Fruit fly (Drosophila melanogaster) whole organism, embryonic: ENCODE results near the gene firl.

Source experiments
- Antp ChIP-seq: fragments of 200-800 bp; sonication (Bioruptor generic); optimal IDR thresholded peaks from 3 replicates; lab custom pipeline; 2016; ENCODE audit warnings: missing biosample characterization, missing genetic modification characterization
- Bgb ChIP-seq: fragments of 200-800 bp; sonication (Bioruptor generic); IDR thresholded peaks from 2 replicates; pipeline ENCODE4 v1.3.6; 2022; ENCODE audit warnings: missing biosample characterization, missing genetic modification characterization; ENCODE audit not compliant: partially characterized antibody
- CG10274 ChIP-seq: fragments of 200-800 bp; sonication (Bioruptor generic); optimal IDR thresholded peaks from 3 replicates; lab custom pipeline; 2017; ENCODE audit warnings: missing biosample characterization, mild to moderate bottlenecking, missing genetic modification characterization
- CG10366 ChIP-seq: fragments of 200-800 bp; sonication (Bioruptor generic); IDR thresholded peaks from 2 replicates; pipeline ENCODE4 v1.3.6; 2022; ENCODE audit warnings: missing biosample characterization, missing genetic modification characterization
- CG12659 ChIP-seq: fragments of 200-800 bp; sonication (Bioruptor generic); optimal IDR thresholded peaks from 3 replicates; lab custom pipeline; 2017; ENCODE audit warnings: mild to moderate bottlenecking, missing biosample characterization, missing genetic modification reagents, missing genetic modification characterization
- CG13287 ChIP-seq: fragments of 200-800 bp; sonication (Bioruptor generic); IDR thresholded peaks from 2 replicates; pipeline ENCODE4 v1.3.6; 2022; ENCODE audit warnings: missing biosample characterization, missing genetic modification characterization; ENCODE audit not compliant: partially characterized antibody
- CG15514 ChIP-seq: fragments of 200-800 bp; sonication (Bioruptor generic); optimal IDR thresholded peaks from 3 replicates; lab custom pipeline; 2017; ENCODE audit warnings: missing biosample characterization, missing genetic modification characterization, mild to moderate bottlenecking, moderate library complexity, missing genetic modification reagents
- CG15696 ChIP-seq: fragments of 200-800 bp; sonication (Bioruptor generic); optimal IDR thresholded peaks from 2 replicates; lab custom pipeline; 2019; ENCODE audit warnings: missing biosample characterization, mild to moderate bottlenecking, missing genetic modification characterization, moderate library complexity
- CG1602 ChIP-seq: fragments of 200-800 bp; sonication (Bioruptor generic); optimal IDR thresholded peaks from 3 replicates; lab custom pipeline; 2016; ENCODE audit warnings: missing biosample characterization, missing genetic modification characterization
- CG17186 ChIP-seq: fragments of 200-800 bp; sonication (Bioruptor generic); optimal IDR thresholded peaks from 3 replicates; lab custom pipeline; 2017; ENCODE audit warnings: missing biosample characterization, missing genetic modification reagents, missing genetic modification characterization
- CG18764 ChIP-seq: fragments of 200-800 bp; sonication (Bioruptor generic); optimal IDR thresholded peaks from 3 replicates; lab custom pipeline; 2016; ENCODE audit warnings: missing biosample characterization, missing genetic modification characterization
- CG2129 ChIP-seq: fragments of 200-800 bp; sonication (Bioruptor generic); IDR thresholded peaks from 2 replicates; pipeline ENCODE4 v1.3.6; 2022; ENCODE audit warnings: missing biosample characterization, missing genetic modification characterization; ENCODE audit not compliant: partially characterized antibody
- CG32532 ChIP-seq: fragments of 200-800 bp; sonication (Bioruptor generic); IDR thresholded peaks from 2 replicates; pipeline ENCODE4 v1.3.6; 2022; ENCODE audit warnings: missing biosample characterization, missing genetic modification characterization
- CG3838 ChIP-seq: fragments of 200-800 bp; sonication (Bioruptor generic); optimal IDR thresholded peaks from 3 replicates; lab custom pipeline; 2016; ENCODE audit warnings: missing biosample characterization, missing genetic modification characterization
- CG4404 ChIP-seq: fragments of 200-800 bp; sonication (Bioruptor generic); IDR thresholded peaks from 2 replicates; pipeline ENCODE4 v1.3.6; 2022; ENCODE audit warnings: missing biosample characterization, missing genetic modification characterization
- CG7271 ChIP-seq: fragments of 200-800 bp; sonication (Bioruptor generic); optimal IDR thresholded peaks from 2 replicates; lab custom pipeline; 2018; ENCODE audit warnings: missing biosample characterization, mild to moderate bottlenecking, missing genetic modification characterization, moderate library complexity
- CG8290 ChIP-seq, 3 experiments: fragments of 200-800 bp; sonication (Bioruptor generic); optimal IDR thresholded peaks; 2 replicates each; lab custom pipeline; 2016 to 2019; ENCODE audit warnings: missing biosample characterization in 3 of 3, missing genetic modification characterization in 3 of 3, mild to moderate bottlenecking in 2 of 3, moderate library complexity in 1 of 3
- Chrac-16 ChIP-seq: fragments of 200-800 bp; sonication (Bioruptor generic); optimal IDR thresholded peaks from 3 replicates; lab custom pipeline; 2016; ENCODE audit warnings: missing biosample characterization, missing genetic modification characterization
- CoRest ChIP-seq: fragments of 200-800 bp; sonication (Bioruptor generic); optimal IDR thresholded peaks from 3 replicates; lab custom pipeline; 2018; ENCODE audit warnings: missing biosample characterization, mild to moderate bottlenecking, missing genetic modification characterization, moderate library complexity
- D19A ChIP-seq: fragments of 200-800 bp; optimal IDR thresholded peaks from 3 replicates; lab custom pipeline; 2019; ENCODE audit warnings: missing biosample characterization, mild to moderate bottlenecking, missing genetic modification characterization, moderate library complexity
- Elba2 ChIP-seq: fragments of 200-800 bp; sonication (Bioruptor generic); optimal IDR thresholded peaks from 3 replicates; lab custom pipeline; 2016; ENCODE audit warnings: missing biosample characterization, missing genetic modification characterization
- HHEX ChIP-seq: fragments of 200-800 bp; sonication (Bioruptor generic); optimal IDR thresholded peaks from 3 replicates; lab custom pipeline; 2017; ENCODE audit warnings: missing biosample characterization, mild to moderate bottlenecking, missing genetic modification characterization, missing genetic modification reagents
- HLH4C ChIP-seq: fragments of 200-800 bp; sonication (Bioruptor generic); IDR thresholded peaks from 3 replicates; pipeline ENCODE4 v1.3.6; 2022; ENCODE audit warnings: missing biosample characterization, missing genetic modification characterization; ENCODE audit not compliant: partially characterized antibody
- HLH54F ChIP-seq: fragments of 200-800 bp; sonication (Bioruptor generic); optimal IDR thresholded peaks from 3 replicates; lab custom pipeline; 2016; ENCODE audit warnings: missing biosample characterization, missing genetic modification characterization
- HmgZ ChIP-seq: fragments of 200-800 bp; sonication (Bioruptor generic); optimal IDR thresholded peaks from 2 replicates; lab custom pipeline; 2018; ENCODE audit warnings: missing biosample characterization, mild to moderate bottlenecking, missing genetic modification characterization
- Hmx ChIP-seq: fragments of 200-800 bp; sonication (Bioruptor generic); optimal IDR thresholded peaks from 2 replicates; lab custom pipeline; 2016; ENCODE audit warnings: missing biosample characterization, missing genetic modification characterization
- MESR4 ChIP-seq: fragments of 200-800 bp; sonication (Bioruptor generic); optimal IDR thresholded peaks from 2 replicates; lab custom pipeline; 2018; ENCODE audit warnings: missing biosample characterization, mild to moderate bottlenecking, missing genetic modification characterization, moderate library complexity
- Meics ChIP-seq: fragments of 200-800 bp; sonication (Bioruptor generic); optimal IDR thresholded peaks from 2 replicates; lab custom pipeline; 2017; ENCODE audit warnings: missing biosample characterization, mild to moderate bottlenecking, missing genetic modification characterization
- Nf-YA ChIP-seq: fragments of 200-800 bp; sonication (Bioruptor generic); IDR thresholded peaks from 2 replicates; pipeline ENCODE4 v1.3.6; 2022; ENCODE audit warnings: missing biosample characterization, missing genetic modification characterization
- Rfx ChIP-seq: fragments of 200-800 bp; sonication (Bioruptor generic); IDR thresholded peaks from 2 replicates; pipeline ENCODE4 v1.3.6; 2022; ENCODE audit warnings: missing biosample characterization, missing genetic modification characterization
- Sin3A ChIP-seq: fragments of >200 bp; optimal IDR thresholded peaks from 2 replicates; lab custom pipeline; 2018
- Sry-δ ChIP-seq: fragments of 200-800 bp; sonication (Bioruptor generic); optimal IDR thresholded peaks from 2 replicates; lab custom pipeline; 2016; ENCODE audit warnings: missing biosample characterization, missing genetic modification characterization
- Stat92E ChIP-seq, 3 experiments: fragments of >200 bp in 2 of 3; fragments of 200-800 bp in 1 of 3; sonication (Bioruptor generic) in 1 of 3; optimal IDR thresholded peaks; 2 replicates each; lab custom pipeline; 2017 to 2019; ENCODE audit warnings: missing biosample characterization in 3 of 3, missing genetic modification characterization in 3 of 3, mild to moderate bottlenecking in 1 of 3, moderate library complexity in 1 of 3
- bcd ChIP-seq: fragments of 200-800 bp; sonication (Bioruptor generic); optimal IDR thresholded peaks from 2 replicates; lab custom pipeline; 2017; ENCODE audit warnings: missing biosample characterization, mild to moderate bottlenecking, missing genetic modification characterization
- cg ChIP-seq: fragments of 200-800 bp; sonication (Bioruptor generic); optimal IDR thresholded peaks from 3 replicates; lab custom pipeline; 2019; ENCODE audit warnings: missing biosample characterization, mild to moderate bottlenecking, missing genetic modification characterization, moderate library complexity
- fru ChIP-seq: fragments of >200 bp; optimal IDR thresholded peaks from 2 replicates; lab custom pipeline; 2017
- fu2 ChIP-seq: fragments of 200-800 bp; sonication (Bioruptor generic); optimal IDR thresholded peaks from 2 replicates; lab custom pipeline; 2016; ENCODE audit warnings: missing biosample characterization, missing genetic modification characterization
- gro ChIP-seq: fragments of 200-800 bp; sonication (Bioruptor generic); optimal IDR thresholded peaks from 2 replicates; lab custom pipeline; 2016; ENCODE audit warnings: missing biosample characterization, missing genetic modification characterization
- knrl ChIP-seq: fragments of 200-800 bp; sonication (Bioruptor generic); IDR thresholded peaks from 3 replicates; pipeline ENCODE4 v1.3.6; 2022; ENCODE audit warnings: missing biosample characterization, missing genetic modification characterization; ENCODE audit not compliant: partially characterized antibody
- maf-S ChIP-seq: fragments of 200-800 bp; sonication (Bioruptor generic); optimal IDR thresholded peaks from 2 replicates; lab custom pipeline; 2016; ENCODE audit warnings: missing biosample characterization, missing genetic modification characterization
- onecut ChIP-seq: fragments of 200-800 bp; sonication (Bioruptor generic); IDR thresholded peaks from 2 replicates; pipeline ENCODE4 v1.3.6; 2022; ENCODE audit warnings: missing biosample characterization, missing genetic modification characterization
- pfk ChIP-seq: fragments of 200-800 bp; sonication (Bioruptor generic); optimal IDR thresholded peaks from 2 replicates; lab custom pipeline; 2018; ENCODE audit warnings: missing biosample characterization, mild to moderate bottlenecking, missing genetic modification characterization, moderate library complexity
- pnt ChIP-seq: fragments of 200-800 bp; sonication (Bioruptor generic); optimal IDR thresholded peaks from 3 replicates; lab custom pipeline; 2016; ENCODE audit warnings: missing biosample characterization, missing genetic modification characterization
- pum ChIP-seq: fragments of 200-800 bp; sonication (Bioruptor generic); optimal IDR thresholded peaks from 2 replicates; lab custom pipeline; 2016; ENCODE audit warnings: missing biosample characterization, missing genetic modification characterization
- sob ChIP-seq: fragments of 200-800 bp; sonication (Bioruptor generic); IDR thresholded peaks from 2 replicates; pipeline ENCODE4 v1.3.6; 2022; ENCODE audit warnings: missing biosample characterization, missing genetic modification characterization
- sr ChIP-seq: fragments of 200-800 bp; sonication (Bioruptor generic); IDR thresholded peaks from 3 replicates; pipeline ENCODE4 v1.3.6; 2022; ENCODE audit warnings: missing biosample characterization, missing genetic modification characterization
- stwl ChIP-seq: fragments of 200-800 bp; sonication (Bioruptor generic); optimal IDR thresholded peaks from 3 replicates; lab custom pipeline; 2018; ENCODE audit warnings: missing biosample characterization, mild to moderate bottlenecking, missing genetic modification characterization, moderate library complexity
- tll ChIP-seq, 2 experiments: fragments of 200-800 bp in 1 of 2; fragments of >200 bp in 1 of 2; sonication (Bioruptor generic) in 1 of 2; optimal IDR thresholded peaks; 2 replicates each; lab custom pipeline; 2017 to 2019; ENCODE audit warnings: missing biosample characterization in 2 of 2, missing genetic modification characterization in 2 of 2, mild to moderate bottlenecking in 1 of 2, moderate library complexity in 1 of 2
- tx ChIP-seq: fragments of 200-800 bp; sonication (Bioruptor generic); optimal IDR thresholded peaks from 2 replicates; lab custom pipeline; 2016; ENCODE audit warnings: missing biosample characterization, missing genetic modification characterization
- zf30C ChIP-seq: fragments of 200-800 bp; sonication (Bioruptor generic); optimal IDR thresholded peaks from 3 replicates; lab custom pipeline; 2018; ENCODE audit warnings: missing biosample characterization, mild to moderate bottlenecking, missing genetic modification characterization
- zfh2 ChIP-seq: fragments of 200-800 bp; sonication (Bioruptor generic); optimal IDR thresholded peaks from 2 replicates; lab custom pipeline; 2016; ENCODE audit warnings: missing biosample characterization, missing genetic modification characterization

firl gene

dm6 chr2L:12093652-12094051 lies 27.1 kb upstream of the firl start (continued):
- TF ChIP-seq onecut (no peak), CG7271 (tag; lab: Kevin White, UChicago) (no peak), sob (GFP tag; lab: Robert Waterston, UW) (no peak), maf-S (GFP tag; lab: Kevin White, UChicago) (no peak), Sry-δ (GFP tag; lab: Kevin White, UChicago) (peak; percentile 24), CG32532 (GFP tag; lab: Robert Waterston, UW) (no peak), zfh2 (GFP tag; lab: Kevin White, UChicago) (no peak), CG4404 (GFP tag; lab: Robert Waterston, UW) (no peak), fu2 (no peak), CG18764 (GFP tag; lab: Kevin White, UChicago) (no peak), pfk (GFP tag; lab: Kevin White, UChicago) (no peak), CG3838 (GFP tag; lab: Kevin White, UChicago) (no peak), D19A (no peak), zf30C (GFP tag; lab: Kevin White, UChicago) (no peak), CG15514 (GFP tag; lab: Kevin White, UChicago) (peak; percentile 85), knrl (GFP tag; lab: Robert Waterston, UW) (peak; percentile 24; the same call in 1 of the 3 replicates), HmgZ (tag; lab: Kevin White, UChicago) (peak; percentile 69), stwl (tag; lab: Kevin White, UChicago) (peak; percentile 85), CG12659 (peak; percentile 51), CG8290 (GFP tag; optimal IDR thresholded peaks at IDR 0.05; lab: Kevin White, UChicago) (no peak), CG8290 (tag; optimal IDR thresholded peaks at IDR 0.05; lab: Kevin White, UChicago) (no peak), CG1602 (GFP tag; lab: Kevin White, UChicago) (no peak), Sin3A (peak; percentile 24), bcd (GFP tag; lab: Kevin White, UChicago) (no peak), HHEX (GFP tag; lab: Kevin White, UChicago) (no peak), fru (lab: Kevin White, UChicago) (no peak), Elba2 (GFP tag; lab: Kevin White, UChicago) (no peak), Meics (no peak), gro (GFP tag; lab: Kevin White, UChicago) (no peak), cg (GFP tag; lab: Kevin White, UChicago) (no peak), HLH54F (GFP tag; lab: Kevin White, UChicago) (no peak), tx (GFP tag; lab: Kevin White, UChicago) (no peak), Chrac-16 (GFP tag; lab: Kevin White, UChicago) (no peak), MESR4 (GFP tag; lab: Kevin White, UChicago) (peak; percentile 78), CoRest (tag; lab: Kevin White, UChicago) (peak; percentile 56), tll (GFP tag; optimal IDR thresholded peaks at IDR 0.05; lab: Kevin White, UChicago) (peak in 1 of 2 experiments; percentile 72), Bgb (peak; percentile 56), CG13287 (peak; percentile 46; the same call in 1 of the 2 replicates), HLH4C (GFP tag; lab: Robert Waterston, UW) (no peak), Antp (GFP tag; lab: Kevin White, UChicago) (no peak), pnt (GFP tag; lab: Kevin White, UChicago) (no peak), CG17186 (GFP tag; lab: Kevin White, UChicago) (peak; percentile 33), Nf-YA (no peak), sr (GFP tag; lab: Robert Waterston, UW) (peak; percentile 4; the same call in 1 of the 3 replicates), Stat92E (GFP tag; optimal IDR thresholded peaks at IDR 0.05; lab: Kevin White, UChicago) (no peak), CG2129 (GFP tag; lab: Robert Waterston, UW) (no peak), Rfx (peak; percentile 15; the same call in 1 of the 2 replicates), CG10274 (GFP tag; lab: Kevin White, UChicago) (no peak), CG15696 (tag; lab: Kevin White, UChicago) (no peak), Hmx (GFP tag; lab: Kevin White, UChicago) (no peak), pum (GFP tag; lab: Kevin White, UChicago) (no peak), CG10366 (GFP tag; lab: Robert Waterston, UW) (no peak)
